Worm (Caenorhabditis elegans) whole organism, L1 larva: ENCODE results near the gene F44E2.3.

Experiments
- ceh-63 ChIP-seq: fragments of 200-800 bp; sonication (Bioruptor generic); optimal IDR thresholded peaks from 2 replicates; lab custom pipeline; 2018; ENCODE audit warnings: mild to moderate bottlenecking, missing genetic modification characterization, missing compliant biosample characterization
- ces-1 ChIP-seq: fragments of 150-350 bp; optimal IDR thresholded peaks from 2 replicates; lab custom pipeline; 2014; ENCODE audit warnings: missing biosample characterization, missing genetic modification reagents, missing genetic modification characterization
- efl-1 ChIP-seq, 4 experiments: fragments of 150-350 bp; optimal IDR thresholded peaks in 3 of 4; peaks in 1 of 4; 1 replicate in 1 of 4; 2 replicates in 3 of 4; lab custom pipeline; 2014; ENCODE audit warnings: missing biosample characterization in 2 of 4, missing genetic modification characterization in 2 of 4, missing genetic modification reagents in 2 of 4
- egl-13 ChIP-seq: sonication (generic microtip); optimal IDR thresholded peaks from 2 replicates; lab custom pipeline; 2016; ENCODE audit warnings: missing genotype, missing genetic modification reagents, missing genetic modification characterization, missing compliant biosample characterization
- fkh-8 ChIP-seq: sonication (generic microtip); optimal IDR thresholded peaks from 2 replicates; lab custom pipeline; 2016; ENCODE audit warnings: mild to moderate bottlenecking, missing genetic modification characterization, missing compliant biosample characterization
- hlh-17 ChIP-seq: fragments of 200-800 bp; sonication (Bioruptor generic); optimal IDR thresholded peaks from 2 replicates; lab custom pipeline; 2018; ENCODE audit warnings: missing genetic modification characterization, mild to moderate bottlenecking, missing compliant biosample characterization, moderate library complexity, borderline replicate concordance
- hlh-4 ChIP-seq: sonication (generic microtip); optimal IDR thresholded peaks from 2 replicates; lab custom pipeline; 2016; ENCODE audit warnings: mild to moderate bottlenecking, missing genetic modification characterization, missing compliant biosample characterization
- lin-15B ChIP-seq: fragments of 150-350 bp; sonication (generic microtip); optimal IDR thresholded peaks from 3 replicates; lab custom pipeline; 2014; ENCODE audit warnings: missing biosample characterization, missing genetic modification characterization
- nhr-76 ChIP-seq: sonication (generic microtip); optimal IDR thresholded peaks from 2 replicates; lab custom pipeline; 2017; ENCODE audit warnings: missing biosample characterization, missing genetic modification characterization
- nhr-84 ChIP-seq: sonication (generic microtip); optimal IDR thresholded peaks from 2 replicates; lab custom pipeline; 2017; ENCODE audit warnings: missing biosample characterization, missing genetic modification characterization
- skn-1 ChIP-seq: fragments of 150-350 bp; optimal IDR thresholded peaks from 2 replicates; lab custom pipeline; 2014; ENCODE audit warnings: missing biosample characterization, missing genetic modification characterization
- snpc-4 ChIP-seq: fragments of 150-350 bp; optimal IDR thresholded peaks from 2 replicates; lab custom pipeline; 2014; ENCODE audit warnings: missing biosample characterization, missing genetic modification characterization
- sptf-1 ChIP-seq: fragments of 150-350 bp; optimal IDR thresholded peaks from 2 replicates; lab custom pipeline; 2014; ENCODE audit warnings: missing biosample characterization, missing genetic modification characterization
- sup-37 ChIP-seq: fragments of 200-800 bp; sonication (Bioruptor generic); optimal IDR thresholded peaks from 2 replicates; lab custom pipeline; 2018; ENCODE audit warnings: mild to moderate bottlenecking, missing genetic modification characterization, missing compliant biosample characterization
- swsn-7 ChIP-seq: sonication (generic microtip); optimal IDR thresholded peaks from 2 replicates; lab custom pipeline; 2016; ENCODE audit warnings: missing genetic modification characterization, missing compliant biosample characterization
- unc-98 ChIP-seq: fragments of 200-800 bp; sonication (Bioruptor generic); IDR thresholded peaks from 2 replicates; pipeline ENCODE4 v1.3.6; 2022; ENCODE audit warnings: missing genetic modification characterization, missing compliant biosample characterization
- zag-1 ChIP-seq: fragments of 150-350 bp; optimal IDR thresholded peaks from 2 replicates; lab custom pipeline; 2014; ENCODE audit warnings: missing biosample characterization, missing genetic modification characterization

The F44E2.3 gene

DNA sequence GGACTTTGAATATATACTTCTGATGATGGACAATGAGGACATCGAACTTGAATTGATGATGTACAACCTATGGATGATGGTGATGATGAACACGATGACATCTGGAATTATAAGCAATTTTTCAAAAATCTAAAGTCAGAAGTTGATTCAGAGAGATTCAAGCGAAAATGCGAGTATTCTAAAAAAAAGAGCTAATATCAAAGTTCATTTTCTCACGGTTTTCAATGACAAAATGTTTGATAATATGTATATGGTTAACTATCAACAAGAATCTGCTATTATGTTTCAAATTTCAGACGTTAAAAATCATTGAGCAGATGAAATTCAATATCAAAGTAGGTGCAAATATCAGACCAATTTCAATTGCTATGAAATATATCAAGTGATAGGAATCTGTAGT, 49.2 kb downstream of the F44E2.3 start, which contains the start of gene K02D10.4:
TSS of gene K02D10.4 (minus strand) at position 101 of the 400 bp plus-strand sequence.
- TF ChIP-seq nhr-84 (tag; lab: Kevin White, UChicago), result no peak
- TF ChIP-seq ces-1, result no peak
- TF ChIP-seq zag-1 (tag; lab: Kevin White, UChicago), result no peak
- no peak for TF ChIP-seq ceh-63
- no peak for TF ChIP-seq unc-98 (GFP tag; lab: Robert Waterston, UW)
- TF ChIP-seq sup-37 (GFP tag; lab: Kevin White, UChicago), result no peak
- no peak for TF ChIP-seq skn-1
- TF ChIP-seq nhr-76 (tag; lab: Kevin White, UChicago), result no peak
- no peak for TF ChIP-seq hlh-4 (tag; lab: Kevin White, UChicago)
- TF ChIP-seq hlh-17 (GFP tag; lab: Kevin White, UChicago), result no peak
- TF ChIP-seq snpc-4 (tag; lab: Kevin White, UChicago), result no peak
- TF ChIP-seq egl-13 (tag; lab: Kevin White, UChicago), result no peak
- no peak for TF ChIP-seq sptf-1 (tag; lab: Kevin White, UChicago)
- no peak for TF ChIP-seq lin-15B (tag; lab: Kevin White, UChicago)
- no peak for TF ChIP-seq efl-1 (optimal IDR thresholded peaks at IDR 0.05; lab: Kevin White, UChicago)
- TF ChIP-seq efl-1 (GFP tag; optimal IDR thresholded peaks at IDR 0.05 in 1 of 2; lab: Kevin White, UChicago), result no peak
- TF ChIP-seq fkh-8 (tag; lab: Kevin White, UChicago), result no peak
- TF ChIP-seq swsn-7, result no peak
